Worm (Caenorhabditis elegans) whole organism, mixed stage, embryonic: ENCODE data around the gene rab-30.

Source experiments
- bed-3 ChIP-seq: fragments of 200-800 bp; sonication (Bioruptor generic); optimal IDR thresholded peaks from 3 replicates; lab custom pipeline; 2018; ENCODE audit warnings: mild to moderate bottlenecking, missing genetic modification characterization, moderate library complexity, missing compliant biosample characterization
- unc-62 ChIP-seq: fragments of 150-350 bp; optimal IDR thresholded peaks from 2 replicates; lab custom pipeline; 2014; ENCODE audit warnings: missing biosample characterization, missing genetic modification reagents, missing genetic modification characterization

ce11 chrIII:10560296-10560695 is at the start of gene rab-30:
- TF ChIP-seq unc-62 (GFP tag; lab: Kevin White, UChicago) (no peak), bed-3 (GFP tag; lab: Kevin White, UChicago) (no peak)
